Worm (Caenorhabditis elegans): ENCODE data around the gene C44H9.6.

ce11 chrV:12796908-12797490, 48.1 kb downstream of the C44H9.6 start:
- TF ChIP-seq ztf-4 (tag; optimal IDR thresholded peaks at IDR 0.05): no peak
- TF ChIP-seq unc-62 (GFP tag; optimal IDR thresholded peaks at IDR 0.05): no peak
